Worm (Caenorhabditis elegans): Measurements from ENCODE around the gene col-176.

The col-176 gene

ce11 chrX:10054410-10054800, 23.0 kb upstream of the col-176 start:
- no peak for TF ChIP-seq lsy-2 (tag; optimal IDR thresholded peaks at IDR 0.05)
- TF ChIP-seq sptf-1 (tag; optimal IDR thresholded peaks at IDR 0.05), result no peak
- no peak for TF ChIP-seq flh-1 (GFP tag; optimal IDR thresholded peaks at IDR 0.05)
- no peak for TF ChIP-seq unc-62 (GFP tag; optimal IDR thresholded peaks at IDR 0.05)
- TF ChIP-seq sem-2 (GFP tag; optimal IDR thresholded peaks at IDR 0.05), result no peak
- no peak for TF ChIP-seq mep-1 (tag; optimal IDR thresholded peaks at IDR 0.05)
- TF ChIP-seq bed-3 (GFP tag; optimal IDR thresholded peaks at IDR 0.05), result no peak
- TF ChIP-seq nhr-76 (tag; optimal IDR thresholded peaks at IDR 0.05), result no peak
- no peak for TF ChIP-seq ham-2 (GFP tag; optimal IDR thresholded peaks at IDR 0.05)

- TF ChIP-seq ceh-39 (tag; optimal IDR thresholded peaks at IDR 0.05) (no peak), unc-120 (tag; optimal IDR thresholded peaks at IDR 0.05; ENCODE audit: poor library complexity, severe bottlenecking) (no peak), snpc-4 (tag; optimal IDR thresholded peaks at IDR 0.05) (no peak), lin-13 (tag; optimal IDR thresholded peaks at IDR 0.05) (no peak), lsy-2 (tag; optimal IDR thresholded peaks at IDR 0.05) (no peak), elt-3 (tag; optimal IDR thresholded peaks at IDR 0.05) (no peak), lin-32 (GFP tag; optimal IDR thresholded peaks at IDR 0.05) (no peak), nhr-12 (tag; optimal IDR thresholded peaks at IDR 0.05) (no peak)
Observed at ce11 chrX:10058332-10058731, 19.1 kb upstream of the col-176 start, which contains the start of gene ZC373.2. ZC373.2 (minus strand) TSS chrX:10058432.

- TF ChIP-seq pha-4 (tag; optimal IDR thresholded peaks at IDR 0.05) (no peak), unc-39 (tag; optimal IDR thresholded peaks at IDR 0.05) (no peak), nhr-237 (tag; optimal IDR thresholded peaks at IDR 0.05) (no peak), ztf-11 (tag; optimal IDR thresholded peaks at IDR 0.05) (no peak), bed-3 (GFP tag; optimal IDR thresholded peaks at IDR 0.05) (no peak), cnd-1 (tag; optimal IDR thresholded peaks at IDR 0.05) (no peak), sptf-1 (tag; optimal IDR thresholded peaks at IDR 0.05) (no peak), lsy-2 (tag; optimal IDR thresholded peaks at IDR 0.05) (no peak), elt-3 (tag; optimal IDR thresholded peaks at IDR 0.05) (no peak), ham-2 (GFP tag; optimal IDR thresholded peaks at IDR 0.05) (no peak), nhr-2 (tag; optimal IDR thresholded peaks at IDR 0.05) (no peak), unc-62 (GFP tag; optimal IDR thresholded peaks at IDR 0.05) (no peak), nhr-28 (tag; optimal IDR thresholded peaks at IDR 0.05) (no peak), elt-1 (tag; optimal IDR thresholded peaks at IDR 0.05; ENCODE audit: borderline replicate concordance, insufficient read depth) (no peak), zip-8 (tag; optimal IDR thresholded peaks at IDR 0.05) (no peak), sem-2 (GFP tag; optimal IDR thresholded peaks at IDR 0.05) (no peak), ces-1 (GFP tag; optimal IDR thresholded peaks at IDR 0.05) (no peak), mab-5 (tag; optimal IDR thresholded peaks at IDR 0.05) (no peak), nhr-76 (tag; optimal IDR thresholded peaks at IDR 0.05) (no peak), ceh-39 (tag; optimal IDR thresholded peaks at IDR 0.05) (no peak)
Observed at ce11 chrX:10060475-10061011, 16.9 kb upstream of the col-176 start, which contains the start of gene ZC373.3. ZC373.3 (plus strand) TSS chrX:10060525.

- TF ChIP-seq hlh-1 (tag; optimal IDR thresholded peaks at IDR 0.05) (peak; percentile 65), flh-1 (GFP tag; optimal IDR thresholded peaks at IDR 0.05) (no peak)
Observed at ce11 chrX:10068468-10068867, 8.9 kb upstream of the col-176 start.

- TF ChIP-seq nhr-76 (tag; optimal IDR thresholded peaks at IDR 0.05) (no peak), bed-3 (GFP tag; optimal IDR thresholded peaks at IDR 0.05) (no peak), ham-2 (GFP tag; optimal IDR thresholded peaks at IDR 0.05) (no peak), elt-1 (tag; optimal IDR thresholded peaks at IDR 0.05; ENCODE audit: borderline replicate concordance, insufficient read depth) (no peak), lin-32 (GFP tag; optimal IDR thresholded peaks at IDR 0.05) (no peak), tbx-8 (GFP tag; optimal IDR thresholded peaks at IDR 0.05) (no peak), nhr-237 (tag; optimal IDR thresholded peaks at IDR 0.05) (no peak), flh-1 (GFP tag; optimal IDR thresholded peaks at IDR 0.05) (no peak), lin-13 (tag; optimal IDR thresholded peaks at IDR 0.05) (no peak), mls-2 (tag; optimal IDR thresholded peaks at IDR 0.05) (no peak), ceh-43 (GFP tag; optimal IDR thresholded peaks at IDR 0.05) (no peak), nhr-2 (tag; optimal IDR thresholded peaks at IDR 0.05) (no peak), zip-8 (tag; optimal IDR thresholded peaks at IDR 0.05) (no peak)
Observed at ce11 chrX:10069692-10070091, 7.7 kb upstream of the col-176 start, which contains the start of gene mlck-1. mlck-1 (minus strand) TSS chrX:10069792.

Data from whole organism, mixed stage, embryonic.